Worm (Caenorhabditis elegans) whole organism, L2 larva: Measurements from ENCODE around the gene cec-5.

ENCODE experiments used
- C34F6.9 ChIP-seq: fragments of 150-350 bp; optimal IDR thresholded peaks from 2 replicates; lab custom pipeline; 2014; ENCODE audit warnings: missing biosample characterization, missing genetic modification characterization
- F13H6.1 ChIP-seq: sonication (generic microtip); optimal IDR thresholded peaks from 2 replicates; lab custom pipeline; 2016; ENCODE audit warnings: missing genetic modification characterization, missing compliant biosample characterization
- Y55F3AM.14 ChIP-seq: fragments of 200-800 bp; sonication (Bioruptor generic); optimal IDR thresholded peaks from 2 replicates; lab custom pipeline; 2018; ENCODE audit warnings: mild to moderate bottlenecking, missing genetic modification characterization, missing compliant biosample characterization
- ZK546.5 ChIP-seq: sonication (generic microtip); optimal IDR thresholded peaks from 2 replicates; lab custom pipeline; 2017; ENCODE audit warnings: missing biosample characterization, missing genetic modification characterization
- aly-2 ChIP-seq: fragments of 150-350 bp; optimal IDR thresholded peaks from 2 replicates; lab custom pipeline; 2014; ENCODE audit warnings: missing biosample characterization, missing genetic modification characterization
- ama-1 ChIP-seq: fragments of 150-350 bp; optimal IDR thresholded peaks from 2 replicates; lab custom pipeline; 2018; ENCODE audit warnings: inconsistent platforms
- blmp-1 ChIP-seq: sonication (generic microtip); optimal IDR thresholded peaks from 2 replicates; lab custom pipeline; 2017; ENCODE audit warnings: missing genetic modification characterization, mild to moderate bottlenecking, missing compliant biosample characterization, antibody characterized with exemption, moderate library complexity; ENCODE audit not compliant: insufficient read depth
- ceh-16 ChIP-seq: fragments of 150-350 bp; optimal IDR thresholded peaks from 2 replicates; lab custom pipeline; 2014; ENCODE audit warnings: missing biosample characterization, missing genetic modification characterization
- ceh-82 ChIP-seq: fragments of 150-350 bp; optimal IDR thresholded peaks from 2 replicates; lab custom pipeline; 2014; ENCODE audit warnings: missing biosample characterization, missing genetic modification characterization
- crh-2 ChIP-seq: sonication (generic microtip); optimal IDR thresholded peaks from 2 replicates; lab custom pipeline; 2017; ENCODE audit warnings: missing biosample characterization, missing genetic modification characterization
- dmd-4 ChIP-seq: sonication (generic microtip); optimal IDR thresholded peaks from 2 replicates; lab custom pipeline; 2017; ENCODE audit warnings: missing biosample characterization, missing genetic modification characterization
- elt-1 ChIP-seq: fragments of 150-350 bp; optimal IDR thresholded peaks from 2 replicates; lab custom pipeline; 2014; ENCODE audit warnings: missing biosample characterization, missing genetic modification characterization
- elt-3 ChIP-seq: sonication (generic microtip); optimal IDR thresholded peaks from 2 replicates; lab custom pipeline; 2017; ENCODE audit warnings: missing biosample characterization, missing genetic modification characterization
- fos-1 ChIP-seq: fragments of 150-350 bp; optimal IDR thresholded peaks from 2 replicates; lab custom pipeline; 2014; ENCODE audit warnings: missing biosample characterization, missing genetic modification characterization
- gmeb-1 ChIP-seq: fragments of 150-350 bp; optimal IDR thresholded peaks from 2 replicates; lab custom pipeline; 2014; ENCODE audit warnings: missing biosample characterization, missing genetic modification characterization
- lin-11 ChIP-seq: fragments of 150-350 bp; sonication (generic microtip); optimal IDR thresholded peaks from 2 replicates; lab custom pipeline; 2014; ENCODE audit warnings: missing biosample characterization, missing genetic modification characterization, inconsistent platforms, mixed read lengths
- lin-13 ChIP-seq: fragments of 150-350 bp; optimal IDR thresholded peaks from 2 replicates; lab custom pipeline; 2014; ENCODE audit warnings: missing biosample characterization, missing genetic modification reagents, missing genetic modification characterization
- lin-39 ChIP-seq: fragments of 150-350 bp; optimal IDR thresholded peaks from 2 replicates; lab custom pipeline; 2014; ENCODE audit warnings: missing biosample characterization, missing genetic modification reagents, missing genetic modification characterization
- lsy-2 ChIP-seq, 2 experiments: fragments of 150-350 bp in 1 of 2; sonication (generic microtip) in 1 of 2; optimal IDR thresholded peaks; 2 replicates each; lab custom pipeline; 2014 to 2017; ENCODE audit warnings: missing biosample characterization in 2 of 2, missing genetic modification characterization in 2 of 2
- mab-5 ChIP-seq: fragments of 150-350 bp; optimal IDR thresholded peaks from 2 replicates; lab custom pipeline; 2014; ENCODE audit warnings: missing biosample characterization, missing genetic modification characterization
- mbf-1 ChIP-seq: sonication (generic microtip); optimal IDR thresholded peaks from 2 replicates; lab custom pipeline; 2017; ENCODE audit warnings: missing biosample characterization, missing genetic modification characterization
- mdl-1 ChIP-seq, 2 experiments: fragments of 150-350 bp in 1 of 2; sonication (generic microtip) in 1 of 2; optimal IDR thresholded peaks; 2 replicates each; lab custom pipeline; 2017; ENCODE audit warnings: missing biosample characterization in 2 of 2, missing genetic modification characterization in 2 of 2
- nhr-10 ChIP-seq: sonication (generic microtip); optimal IDR thresholded peaks from 2 replicates; lab custom pipeline; 2017; ENCODE audit warnings: missing biosample characterization, missing genetic modification characterization
- nhr-11 ChIP-seq: fragments of 150-350 bp; optimal IDR thresholded peaks from 2 replicates; lab custom pipeline; 2014; ENCODE audit warnings: missing biosample characterization, missing genetic modification characterization
- nhr-12 ChIP-seq: fragments of 150-350 bp; optimal IDR thresholded peaks from 2 replicates; lab custom pipeline; 2014; ENCODE audit warnings: missing biosample characterization, missing genetic modification characterization
- nhr-129 ChIP-seq: fragments of 150-350 bp; optimal IDR thresholded peaks from 2 replicates; lab custom pipeline; 2014; ENCODE audit warnings: missing biosample characterization, missing genetic modification characterization
- nhr-21 ChIP-seq: fragments of 150-350 bp; optimal IDR thresholded peaks from 2 replicates; lab custom pipeline; 2014; ENCODE audit warnings: missing biosample characterization, missing genetic modification characterization
- nhr-23 ChIP-seq: fragments of 150-350 bp; optimal IDR thresholded peaks from 2 replicates; lab custom pipeline; 2014; ENCODE audit warnings: missing biosample characterization, missing genetic modification reagents, missing genetic modification characterization
- nhr-237 ChIP-seq: fragments of 150-350 bp; optimal IDR thresholded peaks from 2 replicates; lab custom pipeline; 2014; ENCODE audit warnings: missing biosample characterization, missing genetic modification characterization
- nhr-25 ChIP-seq: fragments of 150-350 bp; sonication (generic microtip); optimal IDR thresholded peaks from 3 replicates; lab custom pipeline; 2014; ENCODE audit warnings: missing biosample characterization, missing genetic modification characterization
- nhr-6 ChIP-seq: fragments of 150-350 bp; optimal IDR thresholded peaks from 2 replicates; lab custom pipeline; 2014; ENCODE audit warnings: missing biosample characterization, missing genetic modification characterization
- nhr-77 ChIP-seq: fragments of 150-350 bp; optimal IDR thresholded peaks from 2 replicates; lab custom pipeline; 2014; ENCODE audit warnings: missing biosample characterization, missing genetic modification characterization
- peb-1 ChIP-seq: fragments of 150-350 bp; optimal IDR thresholded peaks from 2 replicates; lab custom pipeline; 2014; ENCODE audit warnings: missing biosample characterization, missing genetic modification characterization
- sem-4 ChIP-seq: fragments of 150-350 bp; optimal IDR thresholded peaks from 2 replicates; lab custom pipeline; 2014; ENCODE audit warnings: missing biosample characterization, missing genetic modification reagents, missing genetic modification characterization
- sma-3 ChIP-seq: sonication (generic microtip); optimal IDR thresholded peaks from 2 replicates; lab custom pipeline; 2016; ENCODE audit warnings: missing genetic modification reagents, missing genetic modification characterization, missing compliant biosample characterization
- sma-9 ChIP-seq, 2 experiments: fragments of 150-350 bp in 1 of 2; sonication (generic microtip) in 1 of 2; optimal IDR thresholded peaks; 2 replicates each; lab custom pipeline; 2014 to 2016; ENCODE audit warnings: missing genetic modification characterization in 2 of 2, mild to moderate bottlenecking in 1 of 2, missing biosample characterization in 1 of 2, missing compliant biosample characterization in 1 of 2, missing genetic modification reagents in 1 of 2, moderate library complexity in 1 of 2
- unc-39 ChIP-seq: fragments of 150-350 bp; optimal IDR thresholded peaks from 2 replicates; lab custom pipeline; 2014; ENCODE audit warnings: missing biosample characterization, missing genetic modification characterization
- unc-62 ChIP-seq: fragments of 150-350 bp; optimal IDR thresholded peaks from 2 replicates; lab custom pipeline; 2014; ENCODE audit warnings: missing biosample characterization, missing genetic modification reagents, missing genetic modification characterization
- zag-1 ChIP-seq: fragments of 150-350 bp; optimal IDR thresholded peaks from 2 replicates; lab custom pipeline; 2014; ENCODE audit warnings: missing biosample characterization, missing genetic modification characterization
- ztf-11 ChIP-seq: sonication (generic microtip); optimal IDR thresholded peaks from 2 replicates; lab custom pipeline; 2017; ENCODE audit warnings: missing biosample characterization, missing genetic modification characterization

Gene cec-5

DNA sequence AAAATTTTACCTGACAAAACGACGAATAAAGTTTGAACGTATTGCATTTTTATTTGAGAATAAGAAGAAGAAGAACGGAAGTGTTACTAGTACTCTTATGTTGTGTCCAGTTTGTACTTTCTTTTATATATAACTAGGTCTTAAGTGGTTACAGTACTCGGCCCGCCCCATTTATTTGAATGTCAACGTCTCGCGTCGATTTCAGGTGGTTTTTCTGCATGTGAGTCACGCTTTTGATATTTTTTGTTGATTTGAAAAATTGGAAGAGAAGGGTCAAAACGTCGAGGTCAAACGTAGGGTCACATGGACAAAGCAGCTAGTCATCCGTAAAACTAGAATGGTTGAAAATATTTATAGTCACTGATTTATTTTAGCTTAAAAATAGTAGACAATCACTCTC lies 49.0 kb upstream of the cec-5 start, which contains the start of gene F45E4.5:
F45E4.5 (minus strand) TSS at position 101 of the 400 bp plus-strand sequence.
- TF ChIP-seq ceh-16 (tag; lab: Kevin White, UChicago) (no peak), nhr-23 (tag; lab: Kevin White, UChicago) (no peak), nhr-129 (no peak), nhr-77 (no peak), C34F6.9 (tag; lab: Kevin White, UChicago) (no peak), nhr-237 (tag; lab: Kevin White, UChicago) (no peak), nhr-10 (tag; lab: Kevin White, UChicago) (no peak), mbf-1 (no peak), dmd-4 (tag; lab: Kevin White, UChicago) (no peak), unc-62 (GFP tag; lab: Kevin White, UChicago) (no peak), nhr-21 (tag; lab: Kevin White, UChicago) (no peak), mdl-1 (tag; optimal IDR thresholded peaks at IDR 0.05; lab: Kevin White, UChicago) (no peak), nhr-25 (tag; lab: Kevin White, UChicago) (no peak), fos-1 (no peak), nhr-6 (no peak)
- TF ChIP-seq, all 48 proteins: peak for 0

DNA sequence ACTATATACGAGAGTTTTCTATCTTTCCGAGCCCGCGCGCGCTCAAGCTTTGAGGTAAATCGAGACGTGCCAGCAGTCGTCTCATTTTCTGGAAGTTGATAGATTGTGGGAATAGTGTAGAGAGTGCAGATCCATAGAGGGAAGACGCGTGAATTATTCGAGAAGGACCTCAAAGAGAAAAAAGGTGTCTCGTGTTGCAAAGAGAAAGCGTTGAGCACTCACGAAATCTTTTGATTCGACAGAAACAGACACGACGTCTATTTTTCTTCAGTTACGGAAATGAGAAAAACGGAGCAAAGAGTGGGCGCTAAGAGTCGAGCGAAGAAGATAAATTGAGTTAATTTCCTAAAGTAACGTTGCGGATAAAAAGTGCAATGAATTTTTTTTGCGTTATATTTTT lies 44.0 kb upstream of the cec-5 start:
- TF ChIP-seq mdl-1 (tag; optimal IDR thresholded peaks at IDR 0.05; lab: Kevin White, UChicago): no peak
- no peak for TF ChIP-seq sma-3
- no peak for TF ChIP-seq mbf-1
- TF ChIP-seq nhr-11: no peak
- peak in 1 of 2 experiments; percentile 14 for TF ChIP-seq lsy-2 (tag; optimal IDR thresholded peaks at IDR 0.05; lab: Kevin White, UChicago)
- TF ChIP-seq elt-1 (tag; lab: Kevin White, UChicago): no peak
- peak; percentile 52 for TF ChIP-seq aly-2 (tag; lab: Kevin White, UChicago)
- no peak for TF ChIP-seq dmd-4 (tag; lab: Kevin White, UChicago)
- no peak for TF ChIP-seq Y55F3AM.14 (GFP tag; lab: Kevin White, UChicago)
- peak; percentile 32 for TF ChIP-seq F13H6.1 (tag; lab: Kevin White, UChicago)
- TF ChIP-seq unc-39 (tag; lab: Kevin White, UChicago): no peak
- no peak for TF ChIP-seq peb-1 (tag; lab: Kevin White, UChicago)
- no peak for TF ChIP-seq nhr-23 (tag; lab: Kevin White, UChicago)
- no peak for TF ChIP-seq zag-1 (tag; lab: Kevin White, UChicago)
- peak; percentile 11 for TF ChIP-seq nhr-129
- no peak for TF ChIP-seq elt-3 (tag; lab: Kevin White, UChicago)
- no peak for TF ChIP-seq nhr-77
- TF ChIP-seq ceh-82: peak; percentile 28
- no peak for TF ChIP-seq nhr-12 (tag; lab: Kevin White, UChicago)
- no peak for TF ChIP-seq ama-1 (lab: Kevin White, UChicago)
- no peak for TF ChIP-seq blmp-1 (tag; lab: Kevin White, UChicago)
- TF ChIP-seq C34F6.9 (tag; lab: Kevin White, UChicago): peak; percentile 22
- TF ChIP-seq nhr-25 (tag; lab: Kevin White, UChicago): no peak
- no peak for TF ChIP-seq ztf-11 (tag; lab: Kevin White, UChicago)
- peak; percentile 0 for TF ChIP-seq sem-4 (tag; lab: Kevin White, UChicago)
- no peak for TF ChIP-seq lin-13 (GFP tag; lab: Kevin White, UChicago)
- no peak for TF ChIP-seq lin-11 (tag; lab: Kevin White, UChicago)
- TF ChIP-seq mab-5: no peak
- peak; percentile 11 for TF ChIP-seq crh-2 (tag; lab: Kevin White, UChicago)

DNA sequence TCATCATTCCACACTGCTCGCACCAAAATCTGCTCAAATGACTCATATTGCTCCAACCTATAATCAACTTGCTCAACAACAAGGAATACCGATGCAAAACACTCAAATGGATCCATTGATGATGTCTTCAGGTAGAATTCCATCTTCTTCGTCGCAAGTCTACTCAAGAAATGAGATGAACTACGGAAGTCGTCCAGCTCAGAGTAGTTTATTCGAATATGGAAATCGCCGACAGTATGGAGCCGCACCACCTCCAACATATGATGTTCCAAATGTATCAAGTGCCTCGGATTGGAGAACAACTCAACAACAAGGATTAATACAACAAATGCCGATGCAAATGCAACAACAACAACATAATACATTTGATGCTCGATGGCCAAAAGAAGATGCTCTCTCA lies 43.2 kb upstream of the cec-5 start:
- no peak for TF ChIP-seq lin-39
- no peak for TF ChIP-seq ZK546.5
- TF ChIP-seq mab-5: no peak
- TF ChIP-seq nhr-77: no peak
- no peak for TF ChIP-seq sma-9 (GFP tag; optimal IDR thresholded peaks at IDR 0.05; lab: Kevin White, UChicago)
- no peak for TF ChIP-seq sma-9 (tag; optimal IDR thresholded peaks at IDR 0.05; lab: Kevin White, UChicago)
- TF ChIP-seq sma-3: no peak
- no peak for TF ChIP-seq nhr-10 (tag; lab: Kevin White, UChicago)
- no peak for TF ChIP-seq ceh-82
- TF ChIP-seq unc-62 (GFP tag; lab: Kevin White, UChicago): no peak
- no peak for TF ChIP-seq peb-1 (tag; lab: Kevin White, UChicago)
- TF ChIP-seq nhr-21 (tag; lab: Kevin White, UChicago): no peak
- no peak for TF ChIP-seq elt-1 (tag; lab: Kevin White, UChicago)
- TF ChIP-seq C34F6.9 (tag; lab: Kevin White, UChicago): no peak
- TF ChIP-seq F13H6.1 (tag; lab: Kevin White, UChicago): no peak
- TF ChIP-seq zag-1 (tag; lab: Kevin White, UChicago): no peak
- no peak for TF ChIP-seq nhr-6
- TF ChIP-seq nhr-237 (tag; lab: Kevin White, UChicago): no peak
- TF ChIP-seq lsy-2 (tag; optimal IDR thresholded peaks at IDR 0.05; lab: Kevin White, UChicago): no peak
- no peak for TF ChIP-seq gmeb-1 (tag; lab: Kevin White, UChicago)
- no peak for TF ChIP-seq nhr-12 (tag; lab: Kevin White, UChicago)
